Fruit fly (Drosophila melanogaster): Measurements from ENCODE around the gene haf.
A peak's percentile ranks its signal among the peaks of the same experiment; 100 is the strongest.

haf gene

DNA sequence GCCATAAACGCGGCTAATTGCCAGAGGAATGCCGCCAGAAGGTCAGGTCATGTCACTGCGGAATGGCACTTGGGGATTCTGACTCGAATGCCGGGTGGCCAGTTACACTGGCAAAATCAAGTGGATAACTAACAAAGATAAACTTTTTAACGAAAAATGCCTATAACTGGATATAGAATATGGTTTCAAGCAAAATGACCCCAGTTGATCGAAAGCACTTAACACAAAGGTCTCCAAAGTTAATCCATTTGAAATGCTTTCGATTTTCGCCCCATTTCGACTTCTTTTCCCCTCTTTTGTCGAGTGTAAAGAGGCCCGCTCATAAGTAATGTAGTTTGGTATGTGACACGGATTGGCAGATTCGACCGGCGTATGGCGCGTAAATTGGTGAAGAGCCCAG, 13.7 kb downstream of the haf start:
- TF ChIP-seq Ets98B (GFP tag; IDR thresholded peaks at IDR 0.05) (0 out of 2 replicates have a peak, but pooled peaks have one; percentile 11), CG13204 (GFP tag; optimal IDR thresholded peaks at IDR 0.05) (no peak), D1 (tag; optimal IDR thresholded peaks at IDR 0.05) (no peak), CG8301 (tag; optimal IDR thresholded peaks at IDR 0.05) (peak; percentile 24), CG9948 (tag; optimal IDR thresholded peaks at IDR 0.05) (no peak), fd96Ca (GFP tag; IDR thresholded peaks at IDR 0.05) (0 out of 3 replicates have a peak, but pooled peaks have one; percentile 7), CG12605 (GFP tag; IDR thresholded peaks at IDR 0.05) (no peak), CG17806 (tag; optimal IDR thresholded peaks at IDR 0.05) (no peak), CG32121 (GFP tag; IDR thresholded peaks at IDR 0.05) (no peak), Pif1B (GFP tag; optimal IDR thresholded peaks at IDR 0.05) (peak; percentile 41), rn (GFP tag; IDR thresholded peaks at IDR 0.05) (no peak), CG34367 (tag; optimal IDR thresholded peaks at IDR 0.05) (no peak), Snoo (tag; optimal IDR thresholded peaks at IDR 0.05) (peak; percentile 43), CG4496 (GFP tag; IDR thresholded peaks at IDR 0.05) (no peak), CG14655 (GFP tag; optimal IDR thresholded peaks at IDR 0.05) (peak; percentile 17), gl (tag; optimal IDR thresholded peaks at IDR 0.05) (no peak)

DNA sequence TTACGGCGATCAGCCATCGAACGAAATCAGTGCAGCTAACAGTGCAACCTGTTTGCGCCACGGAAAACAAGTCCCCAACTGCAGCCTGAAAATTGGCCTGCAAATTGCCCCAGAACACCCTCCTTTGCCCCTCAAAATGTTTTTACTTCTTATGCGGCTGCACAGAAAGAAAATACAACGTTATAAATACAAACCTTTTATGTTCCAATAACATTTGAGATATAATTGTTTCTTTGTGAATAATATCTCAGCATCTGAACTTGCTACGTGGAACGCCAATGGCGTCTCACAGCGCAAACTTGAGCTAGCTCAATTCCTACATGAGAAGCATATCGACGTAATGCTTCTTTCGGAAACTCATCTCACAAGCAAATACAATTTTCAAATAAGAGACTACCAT, 15.6 kb downstream of the haf start:
- TF ChIP-seq CG8301 (tag; optimal IDR thresholded peaks at IDR 0.05) (peak; percentile 3), Snoo (tag; optimal IDR thresholded peaks at IDR 0.05) (peak; percentile 1), Ets98B (GFP tag; IDR thresholded peaks at IDR 0.05) (peak; percentile 18; the same call in 1 of the 2 replicates), CG14655 (GFP tag; optimal IDR thresholded peaks at IDR 0.05) (peak; percentile 9), CG8159 (tag; optimal IDR thresholded peaks at IDR 0.05) (peak; percentile 35)

DNA sequence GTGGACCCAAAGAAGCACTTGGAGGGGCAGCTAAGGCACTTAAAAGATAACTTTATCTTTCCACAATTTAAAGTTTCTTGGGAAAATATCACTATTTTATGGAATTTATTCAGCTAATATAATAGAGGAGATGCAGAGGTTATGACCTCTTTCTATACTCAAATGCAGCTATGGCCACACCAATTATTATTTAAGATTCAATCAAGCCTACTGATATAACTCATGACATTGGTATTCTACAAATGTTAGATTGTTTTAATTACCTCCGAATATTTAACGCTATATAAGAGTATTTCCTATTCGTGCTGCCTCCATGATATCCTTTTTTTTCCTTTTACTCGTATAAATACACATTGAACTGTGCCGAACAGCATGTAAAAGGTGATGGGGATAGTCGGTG, 19.1 kb downstream of the haf start:
- no peak for TF ChIP-seq CG10348 (GFP tag; IDR thresholded peaks at IDR 0.05)
- TF ChIP-seq Pif1A (GFP tag; optimal IDR thresholded peaks at IDR 0.05), result no peak
- TF ChIP-seq CG32121 (GFP tag; IDR thresholded peaks at IDR 0.05), result no peak
- TF ChIP-seq Snoo (tag; optimal IDR thresholded peaks at IDR 0.05), result peak; percentile 38
- no peak for TF ChIP-seq D1 (tag; optimal IDR thresholded peaks at IDR 0.05)
- TF ChIP-seq rn (GFP tag; IDR thresholded peaks at IDR 0.05), result no peak
- peak; percentile 51 for TF ChIP-seq CG15710 (tag; optimal IDR thresholded peaks at IDR 0.05)
- peak; percentile 18 for TF ChIP-seq CG9948 (tag; optimal IDR thresholded peaks at IDR 0.05)
- no peak for TF ChIP-seq fd96Ca (GFP tag; IDR thresholded peaks at IDR 0.05)
- TF ChIP-seq CG14655 (GFP tag; optimal IDR thresholded peaks at IDR 0.05), result peak; percentile 55
- peak; percentile 59 for TF ChIP-seq CG8301 (tag; optimal IDR thresholded peaks at IDR 0.05)
- no peak for TF ChIP-seq CG12605 (GFP tag; IDR thresholded peaks at IDR 0.05)
- peak; percentile 70 for TF ChIP-seq CG8159 (tag; optimal IDR thresholded peaks at IDR 0.05)
- no peak for TF ChIP-seq Pif1B (GFP tag; optimal IDR thresholded peaks at IDR 0.05)
- TF ChIP-seq CG4496 (GFP tag; IDR thresholded peaks at IDR 0.05), result no peak
- TF ChIP-seq CG17806 (tag; optimal IDR thresholded peaks at IDR 0.05), result peak; percentile 20
- no peak for TF ChIP-seq gl (tag; optimal IDR thresholded peaks at IDR 0.05)
- no peak for TF ChIP-seq CG13204 (GFP tag; optimal IDR thresholded peaks at IDR 0.05)
- no peak for TF ChIP-seq Ets98B (GFP tag; IDR thresholded peaks at IDR 0.05)
- TF ChIP-seq CG34367 (tag; optimal IDR thresholded peaks at IDR 0.05), result no peak
- TF ChIP-seq EcR (GFP tag; optimal IDR thresholded peaks at IDR 0.05), result no peak

DNA sequence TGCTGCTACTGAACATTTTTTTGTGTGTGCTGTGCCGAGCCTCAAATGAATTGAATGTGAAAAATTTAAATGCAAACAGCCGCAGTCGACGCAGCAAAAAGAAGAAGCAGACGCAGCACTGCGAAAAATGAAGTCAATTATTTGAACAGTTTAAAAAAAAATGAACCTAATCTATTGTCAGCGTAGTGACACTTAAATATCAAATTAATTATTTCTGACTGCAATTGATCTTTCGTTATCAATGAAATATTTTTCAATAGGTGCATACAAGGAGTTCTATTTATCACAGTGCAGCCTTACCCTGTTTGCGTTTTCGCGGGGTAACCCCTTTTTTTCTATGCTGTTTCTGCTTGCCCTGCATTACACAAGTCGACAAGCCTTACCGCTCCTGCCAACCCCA, 20.7 kb downstream of the haf start:
- TF ChIP-seq CG34367 (tag; optimal IDR thresholded peaks at IDR 0.05), result peak; percentile 69
- TF ChIP-seq CG10348 (GFP tag; IDR thresholded peaks at IDR 0.05), result peak; percentile 58
- TF ChIP-seq EcR (GFP tag; optimal IDR thresholded peaks at IDR 0.05), result no peak
- no peak for TF ChIP-seq D1 (tag; optimal IDR thresholded peaks at IDR 0.05)
- TF ChIP-seq rn (GFP tag; IDR thresholded peaks at IDR 0.05), result peak; percentile 79
- TF ChIP-seq Ets98B (GFP tag; IDR thresholded peaks at IDR 0.05), result peak; percentile 89
- peak; percentile 88 for TF ChIP-seq CG8301 (tag; optimal IDR thresholded peaks at IDR 0.05)
- TF ChIP-seq CG17806 (tag; optimal IDR thresholded peaks at IDR 0.05), result peak; percentile 71
- TF ChIP-seq Snoo (tag; optimal IDR thresholded peaks at IDR 0.05), result peak; percentile 25
- TF ChIP-seq CG14655 (GFP tag; optimal IDR thresholded peaks at IDR 0.05), result peak; percentile 87
- peak; percentile 88 for TF ChIP-seq fd96Ca (GFP tag; IDR thresholded peaks at IDR 0.05)
- TF ChIP-seq CG32121 (GFP tag; IDR thresholded peaks at IDR 0.05), result peak; percentile 88
- TF ChIP-seq CG8159 (tag; optimal IDR thresholded peaks at IDR 0.05), result peak; percentile 77
- TF ChIP-seq CG13204 (GFP tag; optimal IDR thresholded peaks at IDR 0.05), result peak; percentile 2
- peak; percentile 84 for TF ChIP-seq Pif1A (GFP tag; optimal IDR thresholded peaks at IDR 0.05)
- peak; percentile 81 for TF ChIP-seq CG12605 (GFP tag; IDR thresholded peaks at IDR 0.05)
- TF ChIP-seq CG9948 (tag; optimal IDR thresholded peaks at IDR 0.05), result peak; percentile 75
- TF ChIP-seq Pif1B (GFP tag; optimal IDR thresholded peaks at IDR 0.05), result peak; percentile 70
- TF ChIP-seq CG4496 (GFP tag; IDR thresholded peaks at IDR 0.05), result peak; percentile 93
- TF ChIP-seq CG15710 (tag; optimal IDR thresholded peaks at IDR 0.05), result peak; percentile 63
- TF ChIP-seq gl (tag; optimal IDR thresholded peaks at IDR 0.05), result peak; percentile 21

DNA sequence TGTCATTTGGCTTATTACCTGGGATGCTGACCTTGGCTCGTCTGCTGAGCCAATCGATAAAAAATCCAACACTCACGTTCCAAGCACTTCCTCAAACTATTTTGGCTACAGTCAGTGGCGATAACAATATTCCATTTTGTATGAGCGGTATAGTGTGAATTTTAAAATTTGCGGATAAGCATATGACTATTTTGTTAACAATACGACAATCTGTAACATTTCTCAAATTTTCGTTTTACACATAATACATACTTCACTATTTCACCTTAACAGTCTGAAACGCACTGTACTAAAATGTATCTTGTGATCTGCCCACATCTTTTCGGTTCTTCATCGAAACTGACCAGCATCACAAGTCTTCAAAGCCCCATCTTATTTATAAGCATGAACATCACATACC, 24.3 kb downstream of the haf start:
- TF ChIP-seq rn (GFP tag; IDR thresholded peaks at IDR 0.05) (no peak), D1 (tag; optimal IDR thresholded peaks at IDR 0.05) (no peak), Pif1B (GFP tag; optimal IDR thresholded peaks at IDR 0.05) (no peak), CG13204 (GFP tag; optimal IDR thresholded peaks at IDR 0.05) (no peak), CG14655 (GFP tag; optimal IDR thresholded peaks at IDR 0.05) (no peak), CG32121 (GFP tag; IDR thresholded peaks at IDR 0.05) (no peak), CG10348 (GFP tag; IDR thresholded peaks at IDR 0.05) (no peak), Snoo (tag; optimal IDR thresholded peaks at IDR 0.05) (no peak), CG34367 (tag; optimal IDR thresholded peaks at IDR 0.05) (no peak), CG4496 (GFP tag; IDR thresholded peaks at IDR 0.05) (no peak), CG17806 (tag; optimal IDR thresholded peaks at IDR 0.05) (no peak), CG12605 (GFP tag; IDR thresholded peaks at IDR 0.05) (no peak), Ets98B (GFP tag; IDR thresholded peaks at IDR 0.05) (no peak)

DNA sequence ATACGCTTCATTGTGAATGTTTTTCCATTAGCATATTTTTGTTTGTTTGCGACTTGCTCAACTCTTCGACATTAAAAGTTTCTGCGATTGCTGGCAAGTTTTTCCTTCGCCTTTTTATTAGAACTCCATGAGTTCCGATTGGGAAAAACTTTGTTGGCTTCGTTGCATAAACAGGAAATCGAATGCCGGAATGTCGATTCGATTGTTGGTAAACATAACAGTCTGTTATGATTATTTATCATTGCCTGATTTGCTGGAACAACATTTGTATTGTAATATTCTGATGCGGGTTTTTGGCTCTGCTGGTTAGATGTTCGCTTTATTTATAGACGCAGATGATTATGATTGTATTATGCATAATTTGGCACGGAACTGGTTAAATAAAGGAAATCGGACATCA, 24.9 kb downstream of the haf start:
- TF ChIP-seq rn (GFP tag; IDR thresholded peaks at IDR 0.05) (no peak), EcR (GFP tag; optimal IDR thresholded peaks at IDR 0.05) (no peak), CG14655 (GFP tag; optimal IDR thresholded peaks at IDR 0.05) (no peak), CG9948 (tag; optimal IDR thresholded peaks at IDR 0.05) (no peak), CG15710 (tag; optimal IDR thresholded peaks at IDR 0.05) (no peak), CG8159 (tag; optimal IDR thresholded peaks at IDR 0.05) (no peak), Snoo (tag; optimal IDR thresholded peaks at IDR 0.05) (no peak), CG13204 (GFP tag; optimal IDR thresholded peaks at IDR 0.05) (no peak), Ets98B (GFP tag; IDR thresholded peaks at IDR 0.05) (no peak), CG12605 (GFP tag; IDR thresholded peaks at IDR 0.05) (no peak)

Measured in whole organism, pupa.